Worm (Caenorhabditis elegans) whole organism, late embryonic: ENCODE results near the gene str-169.

ENCODE experiments used
- ceh-48 ChIP-seq: sonication (generic microtip); optimal IDR thresholded peaks from 2 replicates; lab custom pipeline; 2016; ENCODE audit warnings: missing genetic modification characterization, inconsistent platforms, missing compliant biosample characterization
- dve-1 ChIP-seq: sonication (generic microtip); optimal IDR thresholded peaks from 2 replicates; lab custom pipeline; 2017; ENCODE audit warnings: antibody characterized with exemption, mild to moderate bottlenecking, missing genetic modification characterization, missing compliant biosample characterization
- fkh-10 ChIP-seq: fragments of 150-350 bp; optimal IDR thresholded peaks from 2 replicates; lab custom pipeline; 2014; ENCODE audit warnings: missing biosample characterization, missing genetic modification reagents, missing genetic modification characterization
- hlh-30 ChIP-seq: sonication (generic microtip); optimal IDR thresholded peaks from 2 replicates; lab custom pipeline; 2017; ENCODE audit warnings: antibody characterized with exemption, missing genetic modification characterization, missing compliant biosample characterization; ENCODE audit not compliant: insufficient read depth
- mec-3 ChIP-seq: sonication (generic microtip); optimal IDR thresholded peaks from 2 replicates; lab custom pipeline; 2016; ENCODE audit warnings: borderline replicate concordance, missing genetic modification characterization, missing compliant biosample characterization
- nhr-11 ChIP-seq: fragments of 150-350 bp; optimal IDR thresholded peaks from 2 replicates; lab custom pipeline; 2014; ENCODE audit warnings: missing biosample characterization, missing genetic modification characterization
- nhr-232 ChIP-seq: sonication (generic microtip); optimal IDR thresholded peaks from 2 replicates; lab custom pipeline; 2016; ENCODE audit warnings: missing genetic modification characterization, missing compliant biosample characterization
- pha-4 ChIP-seq: fragments of 150-350 bp; optimal IDR thresholded peaks from 2 replicates; lab custom pipeline; 2018; ENCODE audit warnings: missing biosample characterization, missing genetic modification reagents, missing genetic modification characterization

DNA sequence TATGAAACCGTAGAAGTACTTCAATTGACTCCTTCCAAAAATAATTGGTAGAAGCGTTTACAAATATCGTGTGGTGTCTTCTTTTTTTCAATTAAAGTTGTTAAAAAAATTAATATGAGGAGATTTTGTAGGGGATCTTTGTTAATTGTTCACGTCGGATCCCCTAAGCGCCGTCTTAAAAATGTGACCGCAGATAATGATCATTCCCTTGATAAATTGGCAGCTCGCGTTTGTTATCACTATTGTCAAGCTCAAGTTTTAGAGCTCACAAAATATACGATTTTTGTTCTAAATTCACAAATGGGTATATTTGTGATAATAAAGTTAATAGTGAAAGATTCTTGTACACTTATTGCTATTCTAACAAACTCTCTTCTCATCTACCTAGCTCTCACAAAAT, 36.8 kb upstream of the str-169 start, which contains the start of gene str-159:
- TF ChIP-seq pha-4 (no peak), dve-1 (tag; lab: Kevin White, UChicago) (no peak), nhr-11 (tag; lab: Kevin White, UChicago) (no peak), fkh-10 (GFP tag; lab: Kevin White, UChicago) (no peak), nhr-232 (tag; lab: Kevin White, UChicago) (no peak), hlh-30 (tag; lab: Kevin White, UChicago) (no peak), mec-3 (tag; lab: Kevin White, UChicago) (no peak), ceh-48 (no peak)
